Worm (Caenorhabditis elegans) whole organism, mixed stage, embryonic: Measurements from ENCODE around the gene C16C10.8.

ENCODE experiments used
- M03D4.4 ChIP-seq: sonication (generic microtip); optimal IDR thresholded peaks from 2 replicates; lab custom pipeline; 2017; ENCODE audit warnings: mild to moderate bottlenecking, missing genetic modification characterization, missing compliant biosample characterization
- ceh-43 ChIP-seq: fragments of 200-800 bp; sonication (Bioruptor generic); optimal IDR thresholded peaks from 2 replicates; lab custom pipeline; 2018; ENCODE audit warnings: mild to moderate bottlenecking, missing genetic modification characterization, moderate library complexity, missing compliant biosample characterization
- drap-1 ChIP-seq: fragments of 200-800 bp; sonication (Bioruptor generic); optimal IDR thresholded peaks from 3 replicates; lab custom pipeline; 2018; ENCODE audit warnings: mild to moderate bottlenecking, missing genetic modification characterization, missing compliant biosample characterization
- elt-1 ChIP-seq: sonication (generic microtip); optimal IDR thresholded peaks from 2 replicates; lab custom pipeline; 2017; ENCODE audit warnings: missing genetic modification characterization, mild to moderate bottlenecking, missing compliant biosample characterization, antibody characterized with exemption, moderate library complexity, borderline replicate concordance; ENCODE audit not compliant: insufficient read depth
- elt-3 ChIP-seq: fragments of 150-350 bp; optimal IDR thresholded peaks from 2 replicates; lab custom pipeline; 2014; ENCODE audit warnings: missing biosample characterization, missing genetic modification characterization
- lin-13 ChIP-seq: fragments of 150-350 bp; optimal IDR thresholded peaks from 2 replicates; lab custom pipeline; 2014; ENCODE audit warnings: missing biosample characterization, missing genetic modification characterization
- lsy-2 ChIP-seq: fragments of 150-350 bp; optimal IDR thresholded peaks from 2 replicates; lab custom pipeline; 2014; ENCODE audit warnings: missing biosample characterization, missing genetic modification characterization
- nhr-12 ChIP-seq: fragments of 150-350 bp; optimal IDR thresholded peaks from 2 replicates; lab custom pipeline; 2014; ENCODE audit warnings: missing biosample characterization, missing genetic modification characterization
- nhr-28 ChIP-seq: fragments of 150-350 bp; optimal IDR thresholded peaks from 2 replicates; lab custom pipeline; 2014; ENCODE audit warnings: missing biosample characterization, missing genetic modification characterization
- nhr-76 ChIP-seq: sonication (generic microtip); optimal IDR thresholded peaks from 2 replicates; lab custom pipeline; 2017; ENCODE audit warnings: missing biosample characterization, missing genetic modification characterization
- unc-39 ChIP-seq: fragments of 150-350 bp; optimal IDR thresholded peaks from 2 replicates; lab custom pipeline; 2014; ENCODE audit warnings: missing biosample characterization, missing genetic modification characterization
- unc-62 ChIP-seq: fragments of 150-350 bp; optimal IDR thresholded peaks from 2 replicates; lab custom pipeline; 2014; ENCODE audit warnings: missing biosample characterization, missing genetic modification reagents, missing genetic modification characterization
- zip-8 ChIP-seq: fragments of 150-350 bp; optimal IDR thresholded peaks from 2 replicates; lab custom pipeline; 2014; ENCODE audit warnings: missing biosample characterization, missing genetic modification characterization
- ztf-11 ChIP-seq: fragments of 150-350 bp; optimal IDR thresholded peaks from 2 replicates; lab custom pipeline; 2014; ENCODE audit warnings: missing biosample characterization, missing genetic modification characterization

- TF ChIP-seq nhr-28 (tag; lab: Kevin White, UChicago): no peak
- TF ChIP-seq M03D4.4 (tag; lab: Kevin White, UChicago): no peak
- TF ChIP-seq nhr-12 (tag; lab: Kevin White, UChicago): no peak
- TF ChIP-seq unc-62 (GFP tag; lab: Kevin White, UChicago): no peak
- TF ChIP-seq lsy-2: no peak
- TF ChIP-seq ztf-11 (tag; lab: Kevin White, UChicago): no peak
- TF ChIP-seq unc-39 (tag; lab: Kevin White, UChicago): no peak
- TF ChIP-seq elt-3 (tag; lab: Kevin White, UChicago): no peak
- no peak for TF ChIP-seq elt-1 (tag; lab: Kevin White, UChicago)
- TF ChIP-seq ceh-43: no peak
- no peak for TF ChIP-seq drap-1
- no peak for TF ChIP-seq nhr-76 (tag; lab: Kevin White, UChicago)
- no peak for TF ChIP-seq zip-8 (tag; lab: Kevin White, UChicago)
- TF ChIP-seq lin-13 (tag; lab: Kevin White, UChicago): no peak
These were observed 20.8 kb downstream of the C16C10.8 start for ce11 chrIII:4143170-4143569.
